Fruit fly (Drosophila melanogaster) whole organism, wandering third instar larva: ENCODE data around the gene Tcs6.
A peak's percentile ranks its signal among the peaks of the same experiment; 100 is the strongest.

Experiments used
- Abd-B ChIP-seq: fragments of >200 bp; optimal IDR thresholded peaks from 2 replicates; lab custom pipeline; 2017; ENCODE audit warnings: missing biosample characterization, missing genetic modification characterization
- CG32264 ChIP-seq: fragments of 200-800 bp; sonication (Bioruptor generic); optimal IDR thresholded peaks from 2 replicates; lab custom pipeline; 2016; ENCODE audit warnings: missing biosample characterization, missing genetic modification characterization
- CG9705 ChIP-seq: fragments of 200-800 bp; sonication (Bioruptor generic); optimal IDR thresholded peaks from 2 replicates; lab custom pipeline; 2018; ENCODE audit warnings: missing biosample characterization, mild to moderate bottlenecking, missing genetic modification characterization
- CrebA ChIP-seq: fragments of 200-800 bp; sonication (Bioruptor generic); optimal IDR thresholded peaks from 2 replicates; lab custom pipeline; 2016; ENCODE audit warnings: missing biosample characterization, mild to moderate bottlenecking, missing genetic modification characterization, borderline replicate concordance
- Dfd ChIP-seq: fragments of >200 bp; optimal IDR thresholded peaks from 2 replicates; lab custom pipeline; 2017; ENCODE audit warnings: missing biosample characterization, missing genetic modification characterization
- Dif ChIP-seq: fragments of 200-275, 200-300 bp; sonication (Bioruptor generic); optimal IDR thresholded peaks from 2 replicates; lab custom pipeline; 2018; ENCODE audit warnings: missing biosample characterization, missing genetic modification characterization; ENCODE audit not compliant: partially characterized antibody
- GATAd ChIP-seq: sonication (Bioruptor generic); optimal IDR thresholded peaks from 2 replicates; lab custom pipeline; 2016; ENCODE audit warnings: missing biosample characterization, missing genetic modification characterization
- HLH106 ChIP-seq: fragments of 200-800 bp; optimal IDR thresholded peaks from 3 replicates; lab custom pipeline; 2019; ENCODE audit warnings: missing biosample characterization, mild to moderate bottlenecking, missing genetic modification characterization, moderate library complexity
- Hnf4 ChIP-seq: fragments of 200-800 bp; sonication (Bioruptor generic); optimal IDR thresholded peaks from 2 replicates; lab custom pipeline; 2016; ENCODE audit warnings: missing biosample characterization, mild to moderate bottlenecking, missing genetic modification characterization
- Hr78 ChIP-seq: fragments of >200 bp; optimal IDR thresholded peaks from 2 replicates; lab custom pipeline; 2017; ENCODE audit warnings: missing biosample characterization, missing genetic modification characterization
- Hr83 ChIP-seq: fragments of 200-300 bp; sonication (Bioruptor generic); optimal IDR thresholded peaks from 2 replicates; lab custom pipeline; 2016; ENCODE audit warnings: missing biosample characterization, mild to moderate bottlenecking, missing genetic modification characterization, moderate library complexity; ENCODE audit not compliant: poor library complexity, severe bottlenecking
- Jra ChIP-seq: sonication (Bioruptor generic); optimal IDR thresholded peaks from 2 replicates; lab custom pipeline; 2016; ENCODE audit warnings: missing biosample characterization, missing genetic modification characterization
- Mio ChIP-seq: sonication (Bioruptor generic); optimal IDR thresholded peaks from 2 replicates; lab custom pipeline; 2016; ENCODE audit warnings: missing biosample characterization, missing genetic modification characterization
- Myc ChIP-seq: fragments of >200 bp; optimal IDR thresholded peaks from 2 replicates; lab custom pipeline; 2017
- N ChIP-seq: fragments of >200 bp; optimal IDR thresholded peaks from 2 replicates; lab custom pipeline; 2018; ENCODE audit warnings: missing biosample characterization, missing external identifiers, missing genetic modification characterization
- OdsH ChIP-seq: fragments of 200-800 bp; sonication (Bioruptor generic); optimal IDR thresholded peaks from 2 replicates; lab custom pipeline; 2016; ENCODE audit warnings: missing biosample characterization, mild to moderate bottlenecking, missing genetic modification characterization
- Rel ChIP-seq, 2 experiments: fragments of 200-800 bp; sonication (Bioruptor generic) in 1 of 2; optimal IDR thresholded peaks; 2 replicates in 1 of 2; 3 replicates in 1 of 2; lab custom pipeline; 2016 to 2019; ENCODE audit warnings: mild to moderate bottlenecking in 2 of 2, missing biosample characterization in 2 of 2, missing genetic modification characterization in 2 of 2, moderate library complexity in 1 of 2
- Sp1 ChIP-seq: fragments of 200-800 bp; sonication (Bioruptor generic); optimal IDR thresholded peaks from 3 replicates; lab custom pipeline; 2019; ENCODE audit warnings: missing biosample characterization, mild to moderate bottlenecking, missing genetic modification characterization, moderate library complexity
- Vsx2 ChIP-seq: fragments of 200-300, 225-300 bp; sonication (Bioruptor generic); optimal IDR thresholded peaks from 2 replicates; lab custom pipeline; 2018; ENCODE audit warnings: missing biosample characterization, missing genetic modification characterization; ENCODE audit not compliant: partially characterized antibody
- br ChIP-seq: fragments of 200-800 bp; sonication (Bioruptor generic); optimal IDR thresholded peaks from 2 replicates; lab custom pipeline; 2016; ENCODE audit warnings: missing biosample characterization, missing genetic modification characterization
- brk ChIP-seq: fragments of 200-800 bp; sonication (Bioruptor generic); optimal IDR thresholded peaks from 2 replicates; lab custom pipeline; 2016; ENCODE audit warnings: missing biosample characterization, mild to moderate bottlenecking, missing genetic modification characterization
- dl ChIP-seq, 2 experiments: fragments of 175-275, 200-275 bp in 1 of 2; fragments of 200-275 bp in 1 of 2; sonication (Bioruptor generic); optimal IDR thresholded peaks; lab custom pipeline; 2018; ENCODE audit warnings: mild to moderate bottlenecking in 2 of 2, missing biosample characterization in 2 of 2, missing genetic modification characterization in 2 of 2, moderate library complexity in 2 of 2; ENCODE audit not compliant: partially characterized antibody in 2 of 2, insufficient read depth in 1 of 2
- dmrt93B ChIP-seq: fragments of 200-800 bp; sonication (Bioruptor generic); optimal IDR thresholded peaks from 2 replicates; lab custom pipeline; 2018; ENCODE audit warnings: missing biosample characterization, mild to moderate bottlenecking, missing genetic modification characterization
- dsf ChIP-seq: sonication (Bioruptor generic); optimal IDR thresholded peaks from 2 replicates; lab custom pipeline; 2016; ENCODE audit warnings: missing biosample characterization, missing genetic modification characterization, borderline replicate concordance
- ey ChIP-seq: fragments of 200-800 bp; sonication (Bioruptor generic); optimal IDR thresholded peaks from 2 replicates; lab custom pipeline; 2016; ENCODE audit warnings: missing biosample characterization, missing genetic modification characterization
- foxo ChIP-seq, 2 experiments: fragments of 200-800 bp; sonication (Bioruptor generic); optimal IDR thresholded peaks; 2 replicates in 1 of 2; 3 replicates in 1 of 2; lab custom pipeline; 2016 to 2017; ENCODE audit warnings: missing biosample characterization in 2 of 2, missing genetic modification characterization in 2 of 2
- fru ChIP-seq: fragments of 200-800 bp; sonication (Bioruptor generic); optimal IDR thresholded peaks from 3 replicates; lab custom pipeline; 2016; ENCODE audit warnings: missing biosample characterization, mild to moderate bottlenecking, missing genetic modification characterization
- h ChIP-seq: fragments of 200-800 bp; sonication (Bioruptor generic); optimal IDR thresholded peaks from 3 replicates; lab custom pipeline; 2016; ENCODE audit warnings: missing biosample characterization, mild to moderate bottlenecking, missing genetic modification characterization
- jim ChIP-seq: fragments of 175-275, 200-325 bp; sonication (Bioruptor generic); optimal IDR thresholded peaks from 2 replicates; lab custom pipeline; 2016; ENCODE audit warnings: missing biosample characterization, mild to moderate bottlenecking, missing genetic modification characterization
- lola ChIP-seq: fragments of >200 bp; optimal IDR thresholded peaks from 2 replicates; lab custom pipeline; 2017; ENCODE audit warnings: missing biosample characterization, missing genetic modification characterization
- pan ChIP-seq: fragments of >200 bp; optimal IDR thresholded peaks from 2 replicates; lab custom pipeline; 2017
- psq ChIP-seq: fragments of 200-800 bp; sonication (Bioruptor generic); optimal IDR thresholded peaks from 3 replicates; lab custom pipeline; 2017; ENCODE audit warnings: missing biosample characterization, mild to moderate bottlenecking, missing genetic modification characterization, moderate library complexity
- rgr ChIP-seq: fragments of 200-800 bp; sonication (Bioruptor generic); optimal IDR thresholded peaks from 3 replicates; lab custom pipeline; 2016; ENCODE audit warnings: missing biosample characterization, mild to moderate bottlenecking, missing genetic modification characterization
- sage ChIP-seq: fragments of 200-800 bp; sonication (Bioruptor generic); optimal IDR thresholded peaks from 2 replicates; lab custom pipeline; 2016; ENCODE audit warnings: missing biosample characterization, mild to moderate bottlenecking, missing genetic modification characterization
- sv ChIP-seq: fragments of 200-800 bp; sonication (Bioruptor generic); optimal IDR thresholded peaks from 3 replicates; lab custom pipeline; 2016; ENCODE audit warnings: missing biosample characterization, missing genetic modification characterization
- tai ChIP-seq: sonication (Bioruptor generic); optimal IDR thresholded peaks from 2 replicates; lab custom pipeline; 2016; ENCODE audit warnings: missing biosample characterization, missing genetic modification characterization
- usp ChIP-seq: fragments of >200 bp; optimal IDR thresholded peaks from 2 replicates; lab custom pipeline; 2017; ENCODE audit warnings: missing biosample characterization, missing genetic modification characterization
- woc ChIP-seq: sonication (Bioruptor generic); optimal IDR thresholded peaks from 2 replicates; lab custom pipeline; 2016; ENCODE audit warnings: missing biosample characterization, mild to moderate bottlenecking, missing genetic modification characterization

Tcs6 gene

dm6 chr3R:26055214-26055632 lies 2.8 kb downstream of the Tcs6 start, which contains the start of gene Cmpk:
TSS of gene Cmpk (minus strand) at chr3R:26055438.
- TF ChIP-seq lola (GFP tag; lab: Kevin White, UChicago), result no peak
- TF ChIP-seq CrebA (GFP tag; lab: Kevin White, UChicago), result no peak
- TF ChIP-seq Sp1 (GFP tag; lab: Kevin White, UChicago), result peak; percentile 88
- peak; percentile 74 for TF ChIP-seq dmrt93B
- TF ChIP-seq CG32264 (GFP tag; lab: Kevin White, UChicago), result peak; percentile 44
- no peak for TF ChIP-seq dl (GFP tag; optimal IDR thresholded peaks at IDR 0.05; lab: Kevin White, UChicago; ENCODE audit: insufficient read depth in 1 of 2, partially characterized antibody in 2 of 2)
- no peak for TF ChIP-seq Dfd (GFP tag; lab: Kevin White, UChicago)
- peak; percentile 41 for TF ChIP-seq Jra (GFP tag; lab: Kevin White, UChicago)
- TF ChIP-seq Dif (GFP tag; lab: Kevin White, UChicago), result peak; percentile 61
- no peak for TF ChIP-seq Hr78
- TF ChIP-seq rgr (GFP tag; lab: Kevin White, UChicago), result peak; percentile 92
- no peak for TF ChIP-seq pan (lab: Kevin White, UChicago)
- TF ChIP-seq N (GFP tag; lab: Kevin White, UChicago), result no peak
- peak; percentile 58 for TF ChIP-seq psq (GFP tag; lab: Kevin White, UChicago)
- peak; percentile 10 for TF ChIP-seq Mio
- TF ChIP-seq br (GFP tag; lab: Kevin White, UChicago), result peak; percentile 82
- TF ChIP-seq HLH106 (tag; lab: Kevin White, UChicago), result peak; percentile 77
- TF ChIP-seq OdsH (GFP tag; lab: Kevin White, UChicago), result peak; percentile 77
- TF ChIP-seq foxo (GFP tag; optimal IDR thresholded peaks at IDR 0.05; lab: Kevin White, UChicago), result peak; percentile 36 to 81
- peak; percentile 90 for TF ChIP-seq sage (GFP tag; lab: Kevin White, UChicago)
- TF ChIP-seq ey (GFP tag; lab: Kevin White, UChicago), result peak; percentile 50
- TF ChIP-seq Hnf4, result no peak
- no peak for TF ChIP-seq Abd-B (GFP tag; lab: Kevin White, UChicago)
- peak; percentile 91 for TF ChIP-seq CG9705 (GFP tag; lab: Kevin White, UChicago)
- TF ChIP-seq jim (GFP tag; lab: Kevin White, UChicago), result no peak
- TF ChIP-seq Myc, result peak; percentile 8
- no peak for TF ChIP-seq GATAd (GFP tag; lab: Kevin White, UChicago)
- peak; percentile 72 for TF ChIP-seq fru (GFP tag; lab: Kevin White, UChicago)
- TF ChIP-seq h (GFP tag; lab: Kevin White, UChicago), result peak; percentile 86
- no peak for TF ChIP-seq tai (GFP tag; lab: Kevin White, UChicago)
- no peak for TF ChIP-seq Rel (GFP tag; optimal IDR thresholded peaks at IDR 0.05; lab: Kevin White, UChicago)
- peak; percentile 72 for TF ChIP-seq Rel (tag; optimal IDR thresholded peaks at IDR 0.05; lab: Kevin White, UChicago)
- no peak for TF ChIP-seq Vsx2
- TF ChIP-seq dsf (GFP tag; lab: Kevin White, UChicago), result peak; percentile 0
- no peak for TF ChIP-seq brk
- no peak for TF ChIP-seq usp (GFP tag; lab: Kevin White, UChicago)
- TF ChIP-seq sv (GFP tag; lab: Kevin White, UChicago), result peak; percentile 33
- peak; percentile 44 for TF ChIP-seq woc (GFP tag; lab: Kevin White, UChicago)
- TF ChIP-seq Hr83 (GFP tag; lab: Kevin White, UChicago), result peak; percentile 97

dm6 chr3R:26052150-26052908 lies 5.7 kb downstream of the Tcs6 start, which contains the start of the genes Exo84 and Vps2:
TSS of gene Exo84 (minus strand) at chr3R:26052257.
TSS of gene Vps2 (plus strand) at chr3R:26052821.
- TF ChIP-seq dmrt93B (peak; percentile 55), rgr (GFP tag; lab: Kevin White, UChicago) (peak; percentile 75), Hr78 (peak; percentile 15), psq (GFP tag; lab: Kevin White, UChicago) (peak; percentile 21), br (GFP tag; lab: Kevin White, UChicago) (no peak), Jra (GFP tag; lab: Kevin White, UChicago) (peak; percentile 0), Mio (no peak), h (GFP tag; lab: Kevin White, UChicago) (no peak), sv (GFP tag; lab: Kevin White, UChicago) (peak; percentile 41), dl (GFP tag; optimal IDR thresholded peaks at IDR 0.05; lab: Kevin White, UChicago; ENCODE audit: insufficient read depth in 1 of 2, partially characterized antibody in 2 of 2) (no peak), Dfd (GFP tag; lab: Kevin White, UChicago) (no peak), OdsH (GFP tag; lab: Kevin White, UChicago) (peak; percentile 11), foxo (GFP tag; optimal IDR thresholded peaks at IDR 0.05; lab: Kevin White, UChicago) (peak in 1 of 2 experiments; percentile 47), dsf (GFP tag; lab: Kevin White, UChicago) (no peak), jim (GFP tag; lab: Kevin White, UChicago) (no peak), HLH106 (tag; lab: Kevin White, UChicago) (peak; percentile 63), CG9705 (GFP tag; lab: Kevin White, UChicago) (peak; percentile 19), GATAd (GFP tag; lab: Kevin White, UChicago) (no peak), Sp1 (GFP tag; lab: Kevin White, UChicago) (peak; percentile 32), woc (GFP tag; lab: Kevin White, UChicago) (peak; percentile 84), ey (GFP tag; lab: Kevin White, UChicago) (peak; percentile 7), Myc (no peak), brk (no peak)
- TF ChIP-seq, all 38 proteins: peak for 13
